Worm (Caenorhabditis elegans) whole organism, early embryonic: Measurements from ENCODE around the gene srbc-42.

ENCODE experiments used
- B0310.2 ChIP-seq: sonication (generic microtip); optimal IDR thresholded peaks from 2 replicates; lab custom pipeline; 2016; ENCODE audit warnings: mild to moderate bottlenecking, missing genetic modification characterization, missing compliant biosample characterization
- F13C5.2 ChIP-seq: sonication (generic microtip); optimal IDR thresholded peaks from 2 replicates; lab custom pipeline; 2017; ENCODE audit warnings: mild to moderate bottlenecking, missing genetic modification characterization, inconsistent platforms, missing compliant biosample characterization
- aly-1 ChIP-seq: sonication (generic microtip); optimal IDR thresholded peaks from 2 replicates; lab custom pipeline; 2016; ENCODE audit warnings: missing genetic modification characterization, missing compliant biosample characterization
- ama-1 ChIP-seq: fragments of 150-350 bp; optimal IDR thresholded peaks from 2 replicates; lab custom pipeline; 2014
- ceh-13 ChIP-seq: fragments of 200-800 bp; sonication (Bioruptor generic); optimal IDR thresholded peaks from 2 replicates; lab custom pipeline; 2018; ENCODE audit warnings: mild to moderate bottlenecking, missing genetic modification characterization, missing compliant biosample characterization
- ceh-36 ChIP-seq: sonication (generic microtip); optimal IDR thresholded peaks from 2 replicates; lab custom pipeline; 2016; ENCODE audit warnings: missing genetic modification characterization, inconsistent platforms, missing compliant biosample characterization
- ets-7 ChIP-seq: sonication (generic microtip); optimal IDR thresholded peaks from 2 replicates; lab custom pipeline; 2016; ENCODE audit warnings: missing genotype, missing genetic modification characterization, missing compliant biosample characterization
- flt-1 ChIP-seq: fragments of 200-800 bp; sonication (Bioruptor generic); IDR thresholded peaks from 2 replicates; pipeline ENCODE4 v1.3.6; 2022; ENCODE audit warnings: missing genetic modification characterization, missing compliant biosample characterization
- hmbx-1 ChIP-seq: sonication (generic microtip); optimal IDR thresholded peaks from 2 replicates; lab custom pipeline; 2016; ENCODE audit warnings: mild to moderate bottlenecking, missing genetic modification characterization, missing compliant biosample characterization
- hmg-4 ChIP-seq: fragments of 200-800 bp; sonication (Bioruptor generic); optimal IDR thresholded peaks from 2 replicates; lab custom pipeline; 2018; ENCODE audit warnings: mild to moderate bottlenecking, missing genetic modification characterization, missing compliant biosample characterization
- hnd-1 ChIP-seq: sonication (generic microtip); optimal IDR thresholded peaks from 2 replicates; lab custom pipeline; 2016; ENCODE audit warnings: missing genetic modification characterization, missing compliant biosample characterization
- pes-1 ChIP-seq: fragments of 200-800 bp; sonication (Bioruptor generic); IDR thresholded peaks from 2 replicates; pipeline ENCODE4 v1.3.6; 2022; ENCODE audit warnings: missing genetic modification reagents, missing genetic modification characterization, missing compliant biosample characterization
- scrt-1 ChIP-seq: fragments of 200-800 bp; sonication (Bioruptor generic); IDR thresholded peaks from 2 replicates; pipeline ENCODE4 v1.3.6; 2022; ENCODE audit warnings: missing genetic modification characterization, missing compliant biosample characterization
- sea-1 ChIP-seq: fragments of 200-800 bp; sonication (Bioruptor generic); conservative IDR thresholded peaks from 2 replicates; pipeline ENCODE4 v1.3.6; 2022; ENCODE audit warnings: missing genetic modification characterization, missing compliant biosample characterization
- tbx-11 ChIP-seq: fragments of 200-800 bp; sonication (Bioruptor generic); IDR thresholded peaks from 2 replicates; pipeline ENCODE4 v1.3.6; 2022; ENCODE audit warnings: missing genetic modification characterization, missing compliant biosample characterization
- tbx-37 ChIP-seq: fragments of 200-800 bp; sonication (Bioruptor generic); conservative IDR thresholded peaks from 2 replicates; pipeline ENCODE4 v1.3.6; 2022; ENCODE audit warnings: missing genetic modification reagents, missing genetic modification characterization, missing compliant biosample characterization
- tra-4 ChIP-seq: sonication (generic microtip); optimal IDR thresholded peaks from 2 replicates; lab custom pipeline; 2017; ENCODE audit warnings: missing genetic modification characterization, missing compliant biosample characterization

Gene srbc-42

ce11 chrV:2163735-2164134 is 27.3 kb downstream of the srbc-42 start, which contains the start of gene str-255:
str-255 (minus strand) TSS chrV:2163835.
- TF ChIP-seq pes-1 (GFP tag; lab: Robert Waterston, UW), result no peak

- TF ChIP-seq ceh-36 (tag; lab: Kevin White, UChicago) (no peak), ets-7 (tag; lab: Kevin White, UChicago) (no peak), tbx-11 (GFP tag; lab: Robert Waterston, UW) (no peak), tra-4 (no peak), hmg-4 (GFP tag; lab: Kevin White, UChicago) (no peak), ceh-13 (no peak), scrt-1 (no peak), hnd-1 (no peak), tbx-37 (no peak), aly-1 (tag; lab: Kevin White, UChicago) (no peak), F13C5.2 (tag; lab: Kevin White, UChicago) (no peak), sea-1 (GFP tag; lab: Robert Waterston, UW) (no peak), pes-1 (GFP tag; lab: Robert Waterston, UW) (no peak), flt-1 (GFP tag; lab: Robert Waterston, UW) (no peak), hmbx-1 (tag; lab: Kevin White, UChicago) (no peak), B0310.2 (tag; lab: Kevin White, UChicago) (no peak), ama-1 (lab: Kevin White, UChicago) (no peak)
Observed at ce11 chrV:2159331-2159730, 31.7 kb downstream of the srbc-42 start, which contains the start of gene C45H4.14. C45H4.14 (minus strand) TSS chrV:2159431.

- TF ChIP-seq tra-4, result no peak
- no peak for TF ChIP-seq ama-1 (lab: Kevin White, UChicago)
- TF ChIP-seq sea-1 (GFP tag; lab: Robert Waterston, UW), result no peak
- no peak for TF ChIP-seq hmbx-1 (tag; lab: Kevin White, UChicago)
- no peak for TF ChIP-seq aly-1 (tag; lab: Kevin White, UChicago)
- TF ChIP-seq scrt-1, result no peak
- no peak for TF ChIP-seq hnd-1
- no peak for TF ChIP-seq B0310.2 (tag; lab: Kevin White, UChicago)
- TF ChIP-seq ets-7 (tag; lab: Kevin White, UChicago), result no peak
- no peak for TF ChIP-seq hmg-4 (GFP tag; lab: Kevin White, UChicago)
- TF ChIP-seq ceh-36 (tag; lab: Kevin White, UChicago), result no peak
- no peak for TF ChIP-seq tbx-37
- TF ChIP-seq F13C5.2 (tag; lab: Kevin White, UChicago), result no peak
- TF ChIP-seq ceh-13, result no peak
- TF ChIP-seq tbx-11 (GFP tag; lab: Robert Waterston, UW), result no peak
- TF ChIP-seq pes-1 (GFP tag; lab: Robert Waterston, UW), result no peak
- TF ChIP-seq flt-1 (GFP tag; lab: Robert Waterston, UW), result no peak
Observed at ce11 chrV:2156830-2157229, 34.2 kb downstream of the srbc-42 start, which contains the start of gene srbc-22. srbc-22 (plus strand) TSS chrV:2157130.

- TF ChIP-seq hnd-1, result no peak
- no peak for TF ChIP-seq tbx-37
- no peak for TF ChIP-seq tra-4
- no peak for TF ChIP-seq pes-1 (GFP tag; lab: Robert Waterston, UW)
- no peak for TF ChIP-seq hmbx-1 (tag; lab: Kevin White, UChicago)
- no peak for TF ChIP-seq aly-1 (tag; lab: Kevin White, UChicago)
- TF ChIP-seq sea-1 (GFP tag; lab: Robert Waterston, UW), result no peak
- no peak for TF ChIP-seq B0310.2 (tag; lab: Kevin White, UChicago)
- no peak for TF ChIP-seq ceh-36 (tag; lab: Kevin White, UChicago)
Observed at ce11 chrV:2155232-2155631, 35.8 kb downstream of the srbc-42 start, which contains the start of gene srbc-21. srbc-21 (plus strand) TSS chrV:2155532.

- no peak for TF ChIP-seq ceh-36 (tag; lab: Kevin White, UChicago)
- no peak for TF ChIP-seq hnd-1
- TF ChIP-seq hmg-4 (GFP tag; lab: Kevin White, UChicago), result no peak
- TF ChIP-seq ama-1 (lab: Kevin White, UChicago), result no peak
- TF ChIP-seq sea-1 (GFP tag; lab: Robert Waterston, UW), result no peak
- TF ChIP-seq aly-1 (tag; lab: Kevin White, UChicago), result no peak
- TF ChIP-seq pes-1 (GFP tag; lab: Robert Waterston, UW), result no peak
- TF ChIP-seq ets-7 (tag; lab: Kevin White, UChicago), result no peak
- no peak for TF ChIP-seq ceh-13
- no peak for TF ChIP-seq tbx-11 (GFP tag; lab: Robert Waterston, UW)
Observed at ce11 chrV:2153274-2153673, 37.7 kb downstream of the srbc-42 start, which contains the start of gene srbc-23. srbc-23 (plus strand) TSS chrV:2153574.

ce11 chrV:2151458-2151857 is 39.6 kb downstream of the srbc-42 start, which contains the start of gene srbc-24:
srbc-24 (plus strand) TSS chrV:2151758.
- TF ChIP-seq F13C5.2 (tag; lab: Kevin White, UChicago), result no peak
- TF ChIP-seq ceh-13, result no peak
- TF ChIP-seq tra-4, result no peak
- no peak for TF ChIP-seq tbx-11 (GFP tag; lab: Robert Waterston, UW)
- no peak for TF ChIP-seq ceh-36 (tag; lab: Kevin White, UChicago)
- TF ChIP-seq ama-1 (lab: Kevin White, UChicago), result no peak
- TF ChIP-seq hmg-4 (GFP tag; lab: Kevin White, UChicago), result no peak
- no peak for TF ChIP-seq hmbx-1 (tag; lab: Kevin White, UChicago)
- TF ChIP-seq ets-7 (tag; lab: Kevin White, UChicago), result no peak
- TF ChIP-seq flt-1 (GFP tag; lab: Robert Waterston, UW), result no peak
- no peak for TF ChIP-seq hnd-1
- no peak for TF ChIP-seq sea-1 (GFP tag; lab: Robert Waterston, UW)
- no peak for TF ChIP-seq tbx-37

ce11 chrV:2150876-2151275 is 40.1 kb downstream of the srbc-42 start, which contains the start of gene C45H4.13:
C45H4.13 (minus strand) TSS chrV:2150976.
- TF ChIP-seq ceh-36 (tag; lab: Kevin White, UChicago) (no peak), F13C5.2 (tag; lab: Kevin White, UChicago) (no peak), flt-1 (GFP tag; lab: Robert Waterston, UW) (no peak), hmbx-1 (tag; lab: Kevin White, UChicago) (no peak), tbx-11 (GFP tag; lab: Robert Waterston, UW) (no peak), pes-1 (GFP tag; lab: Robert Waterston, UW) (no peak), ceh-13 (no peak), scrt-1 (no peak), aly-1 (tag; lab: Kevin White, UChicago) (no peak), hnd-1 (no peak), hmg-4 (GFP tag; lab: Kevin White, UChicago) (no peak), sea-1 (GFP tag; lab: Robert Waterston, UW) (no peak), ets-7 (tag; lab: Kevin White, UChicago) (no peak), tra-4 (no peak)
